Fruit fly (Drosophila melanogaster) whole organism, adult: ENCODE data around the gene CG7483.

Experiments
- CG11617 ChIP-seq: fragments of 200-800 bp; sonication (Bioruptor generic); optimal IDR thresholded peaks from 2 replicates; lab custom pipeline; 2017; ENCODE audit warnings: mild to moderate bottlenecking, missing biosample characterization, missing genetic modification reagents, missing genetic modification characterization
- CG12768 ChIP-seq: fragments of 200-800 bp; sonication (Bioruptor generic); optimal IDR thresholded peaks from 2 replicates; lab custom pipeline; 2017; ENCODE audit warnings: missing biosample characterization, missing genetic modification characterization, mild to moderate bottlenecking, moderate library complexity, missing genetic modification reagents
- CG14711 ChIP-seq: fragments of 200-800 bp; sonication (Bioruptor generic); optimal IDR thresholded peaks from 2 replicates; lab custom pipeline; 2018; ENCODE audit warnings: missing biosample characterization, mild to moderate bottlenecking, missing genetic modification characterization, moderate library complexity
- CG1620 ChIP-seq: fragments of 200-800 bp; sonication (Bioruptor generic); optimal IDR thresholded peaks from 2 replicates; lab custom pipeline; 2016; ENCODE audit warnings: missing biosample characterization, missing genetic modification characterization
- CG33017 ChIP-seq: fragments of 200-800 bp; sonication (Bioruptor generic); optimal IDR thresholded peaks from 2 replicates; lab custom pipeline; 2018; ENCODE audit warnings: missing biosample characterization, mild to moderate bottlenecking, missing genetic modification characterization, moderate library complexity
- CG5204 ChIP-seq: fragments of 200-800 bp; sonication (Bioruptor generic); optimal IDR thresholded peaks from 2 replicates; lab custom pipeline; 2016; ENCODE audit warnings: missing biosample characterization, missing genetic modification characterization
- CG7045 ChIP-seq: fragments of 200-800 bp; sonication (Bioruptor generic); optimal IDR thresholded peaks from 2 replicates; lab custom pipeline; 2017; ENCODE audit warnings: missing biosample characterization, mild to moderate bottlenecking, missing genetic modification characterization
- CG7101 ChIP-seq: fragments of 200-800 bp; sonication (Bioruptor generic); optimal IDR thresholded peaks from 2 replicates; lab custom pipeline; 2018; ENCODE audit warnings: missing biosample characterization, mild to moderate bottlenecking, missing genetic modification characterization, moderate library complexity
- Clk ChIP-seq: fragments of 200-800 bp; sonication (Bioruptor generic); optimal IDR thresholded peaks from 2 replicates; lab custom pipeline; 2017; ENCODE audit warnings: missing biosample characterization, missing genetic modification characterization
- Crg-1 ChIP-seq: fragments of 200-800 bp; sonication (Bioruptor generic); optimal IDR thresholded peaks from 2 replicates; lab custom pipeline; 2016; ENCODE audit warnings: missing biosample characterization, missing genetic modification characterization
- Hr96 ChIP-seq: fragments of 200-800 bp; sonication (Bioruptor generic); optimal IDR thresholded peaks from 2 replicates; lab custom pipeline; 2016; ENCODE audit warnings: missing biosample characterization, missing genetic modification characterization
- Mnt ChIP-seq: fragments of 200-800 bp; sonication (Bioruptor generic); optimal IDR thresholded peaks from 2 replicates; lab custom pipeline; 2016; ENCODE audit warnings: missing biosample characterization, mild to moderate bottlenecking, missing genetic modification characterization
- bab1 ChIP-seq: fragments of 200-800 bp; sonication (Bioruptor generic); optimal IDR thresholded peaks from 3 replicates; lab custom pipeline; 2019; ENCODE audit warnings: missing biosample characterization, mild to moderate bottlenecking, missing genetic modification characterization, moderate library complexity
- cic ChIP-seq: fragments of 200-800 bp; sonication (Bioruptor generic); optimal IDR thresholded peaks from 2 replicates; lab custom pipeline; 2017; ENCODE audit warnings: missing biosample characterization, mild to moderate bottlenecking, missing genetic modification characterization, moderate library complexity
- cnc ChIP-seq, 2 experiments: fragments of >200 bp; optimal IDR thresholded peaks; 2 replicates each; lab custom pipeline; 2017
- kay ChIP-seq: fragments of 200-800 bp; sonication (Bioruptor generic); peaks from one replicate; lab custom pipeline; 2016; ENCODE audit warnings: missing biosample characterization, missing genetic modification characterization, borderline replicate concordance
- ovo ChIP-seq: fragments of 200-800 bp; sonication (Bioruptor generic); optimal IDR thresholded peaks from 2 replicates; lab custom pipeline; 2016; ENCODE audit warnings: missing biosample characterization, missing genetic modification characterization
- pad ChIP-seq: fragments of 200-800 bp; sonication (Bioruptor generic); optimal IDR thresholded peaks from 3 replicates; lab custom pipeline; 2017; ENCODE audit warnings: missing biosample characterization, missing genetic modification characterization, mild to moderate bottlenecking, moderate library complexity, missing genetic modification reagents
- tj ChIP-seq: fragments of 200-800 bp; sonication (Bioruptor generic); optimal IDR thresholded peaks from 3 replicates; lab custom pipeline; 2017; ENCODE audit warnings: missing biosample characterization, mild to moderate bottlenecking, missing genetic modification characterization, moderate library complexity
- toe ChIP-seq: fragments of 200-800 bp; sonication (Bioruptor generic); optimal IDR thresholded peaks from 2 replicates; lab custom pipeline; 2016; ENCODE audit warnings: missing biosample characterization, missing genetic modification characterization

CG7483 gene

DNA sequence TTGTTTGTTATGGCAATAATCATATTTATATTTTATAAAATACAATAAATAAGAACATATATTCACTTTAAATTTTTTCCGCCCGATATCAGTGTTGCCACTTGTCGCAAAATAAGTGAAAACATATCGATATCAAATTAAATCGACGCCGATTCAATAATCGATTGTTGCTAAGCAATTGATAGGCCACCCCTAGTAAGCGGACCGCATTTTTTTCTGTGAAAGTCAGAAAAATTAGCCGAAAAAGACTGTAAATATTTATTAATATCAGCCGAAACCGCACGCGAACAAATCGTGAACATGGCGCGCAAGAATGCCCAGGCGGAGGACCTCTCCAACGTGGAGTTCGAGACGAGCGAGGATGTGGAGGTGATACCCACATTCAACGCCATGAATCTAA lies at the start of gene CG7483:
CG7483 (plus strand) TSS at position 171 of the 400 bp plus-strand sequence.
- peak; percentile 17 for TF ChIP-seq Mnt (GFP tag; lab: Kevin White, UChicago)
- TF ChIP-seq pad (GFP tag; lab: Kevin White, UChicago), result no peak
- TF ChIP-seq bab1, result peak; percentile 57
- TF ChIP-seq CG14711, result peak; percentile 72

DNA sequence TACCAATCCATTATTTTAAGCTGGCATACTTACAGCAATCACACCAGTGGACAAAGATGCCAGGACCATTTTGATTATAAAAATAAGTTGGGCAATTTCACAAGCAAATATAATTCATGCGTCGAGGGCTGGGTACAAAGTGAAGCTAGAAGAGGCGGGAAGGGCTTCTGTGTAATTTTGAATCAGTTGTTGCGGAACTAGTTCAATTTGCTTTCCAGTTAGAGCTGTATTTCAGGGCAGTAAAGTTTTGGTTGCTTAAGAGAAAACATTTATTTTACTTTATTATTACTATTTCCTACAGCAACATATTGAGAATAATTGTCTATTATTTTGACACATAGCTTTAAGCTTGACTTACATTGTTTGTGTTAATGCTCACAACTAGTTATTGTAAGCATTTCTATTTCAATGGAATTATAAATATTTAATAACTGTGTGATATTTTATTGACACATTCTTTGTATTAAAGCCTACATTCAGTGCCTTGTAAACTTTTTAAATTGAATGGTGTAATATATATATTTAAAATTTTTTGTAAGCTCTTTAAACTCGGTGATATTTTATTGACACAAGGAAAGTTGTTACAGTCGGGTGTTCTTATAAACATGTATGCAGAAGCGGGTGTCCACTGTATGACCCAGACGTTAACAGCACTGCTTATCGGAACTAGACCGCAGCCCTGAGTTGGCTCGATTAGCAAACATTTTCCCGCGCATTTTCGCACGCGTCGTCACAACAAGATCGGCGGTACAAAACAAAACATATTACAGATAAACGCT lies 48.5 kb upstream of the CG7483 start, which contains the start of the genes RPA1 and Mcm2:
RPA1 (minus strand) TSS at position 150 of the 779 bp plus-strand sequence.
Mcm2 (plus strand) TSS at position 669 of the 779 bp plus-strand sequence.
- TF ChIP-seq CG7045, result peak; percentile 70
- TF ChIP-seq tj, result peak; percentile 53
- no peak for TF ChIP-seq cnc (optimal IDR thresholded peaks at IDR 0.05; lab: Kevin White, UChicago)
- TF ChIP-seq Mnt (GFP tag; lab: Kevin White, UChicago), result peak; percentile 63
- peak; percentile 73 for TF ChIP-seq CG33017
- TF ChIP-seq CG1620 (GFP tag; lab: Kevin White, UChicago), result peak; percentile 68
- peak; percentile 44 for TF ChIP-seq Crg-1 (GFP tag; lab: Kevin White, UChicago)
- peak; percentile 86 for TF ChIP-seq CG12768 (GFP tag; lab: Kevin White, UChicago)
- TF ChIP-seq CG7101 (tag; lab: Kevin White, UChicago), result peak; percentile 77
- peak; percentile 84 for TF ChIP-seq CG11617
- no peak for TF ChIP-seq cic (GFP tag; lab: Kevin White, UChicago)
- no peak for TF ChIP-seq Clk (GFP tag; lab: Kevin White, UChicago)
- TF ChIP-seq ovo, result peak; percentile 64
- TF ChIP-seq toe (GFP tag; lab: Kevin White, UChicago), result peak; percentile 79
- TF ChIP-seq bab1, result peak; percentile 51
- peak; percentile 68 for TF ChIP-seq pad (GFP tag; lab: Kevin White, UChicago)
- no peak for TF ChIP-seq kay (GFP tag; lab: Kevin White, UChicago)
- peak; percentile 66 for TF ChIP-seq CG14711
- peak; percentile 69 for TF ChIP-seq CG5204 (GFP tag; lab: Kevin White, UChicago)
- TF ChIP-seq Hr96, result peak; percentile 47

DNA sequence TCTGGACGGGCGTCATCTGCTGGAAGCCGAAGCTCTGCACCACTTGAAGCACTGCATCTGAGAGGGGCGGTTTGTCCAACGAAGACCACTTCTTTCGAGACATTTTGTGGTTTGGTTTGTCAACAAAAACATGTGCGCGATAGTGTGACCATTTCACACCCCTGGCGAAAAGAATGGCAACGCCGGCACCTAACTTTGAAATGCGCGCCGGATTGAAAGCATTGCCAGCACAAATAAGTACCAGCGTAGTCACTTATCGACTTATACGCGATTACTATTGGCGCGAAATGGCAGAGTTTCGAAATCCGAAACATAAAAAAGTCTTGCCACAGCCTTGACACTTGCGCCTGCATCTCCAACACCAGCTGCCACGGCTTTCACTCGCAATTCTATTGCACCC lies 43.3 kb upstream of the CG7483 start, which contains the start of gene CG9630:
CG9630 (minus strand) TSS at position 157 of the 400 bp plus-strand sequence.
- TF ChIP-seq cnc (optimal IDR thresholded peaks at IDR 0.05; lab: Kevin White, UChicago) (no peak), toe (GFP tag; lab: Kevin White, UChicago) (no peak), Mnt (GFP tag; lab: Kevin White, UChicago) (peak; percentile 100), CG12768 (GFP tag; lab: Kevin White, UChicago) (no peak), CG7101 (tag; lab: Kevin White, UChicago) (peak; percentile 4), Clk (GFP tag; lab: Kevin White, UChicago) (no peak), bab1 (peak; percentile 56), ovo (no peak), Hr96 (no peak)

- TF ChIP-seq Crg-1 (GFP tag; lab: Kevin White, UChicago), result no peak
- TF ChIP-seq CG11617, result no peak
Observed at dm6 chr3R:8272573-8273165, 40.3 kb upstream of the CG7483 start.

dm6 chr3R:8275031-8275430 lies 38.0 kb upstream of the CG7483 start:
- TF ChIP-seq pad (GFP tag; lab: Kevin White, UChicago), result no peak
- no peak for TF ChIP-seq CG5204 (GFP tag; lab: Kevin White, UChicago)
- no peak for TF ChIP-seq Crg-1 (GFP tag; lab: Kevin White, UChicago)
- no peak for TF ChIP-seq ovo
- no peak for TF ChIP-seq kay (GFP tag; lab: Kevin White, UChicago)
- no peak for TF ChIP-seq CG33017
- no peak for TF ChIP-seq Mnt (GFP tag; lab: Kevin White, UChicago)

dm6 chr3R:8277494-8278293 lies 35.3 kb upstream of the CG7483 start, which contains the start of gene ato:
ato (plus strand) TSS chr3R:8278052.
- TF ChIP-seq Crg-1 (GFP tag; lab: Kevin White, UChicago) (no peak), kay (GFP tag; lab: Kevin White, UChicago) (no peak)

dm6 chr3R:8279970-8280369 lies 33.0 kb upstream of the CG7483 start:
- TF ChIP-seq Clk (GFP tag; lab: Kevin White, UChicago) (no peak), CG33017 (no peak), CG7045 (no peak), pad (GFP tag; lab: Kevin White, UChicago) (no peak), cic (GFP tag; lab: Kevin White, UChicago) (no peak), CG12768 (GFP tag; lab: Kevin White, UChicago) (no peak), kay (GFP tag; lab: Kevin White, UChicago) (no peak), Mnt (GFP tag; lab: Kevin White, UChicago) (no peak), CG11617 (no peak), CG14711 (no peak), ovo (no peak), Hr96 (no peak), bab1 (no peak), toe (GFP tag; lab: Kevin White, UChicago) (no peak), CG1620 (GFP tag; lab: Kevin White, UChicago) (no peak), tj (no peak), CG5204 (GFP tag; lab: Kevin White, UChicago) (no peak), Crg-1 (GFP tag; lab: Kevin White, UChicago) (no peak), cnc (optimal IDR thresholded peaks at IDR 0.05; lab: Kevin White, UChicago) (no peak), CG7101 (tag; lab: Kevin White, UChicago) (no peak)
